Worm (Caenorhabditis elegans) whole organism, late embryonic: ENCODE measurements around the gene T24A6.17.

Source experiments
- C08G9.2 ChIP-seq: sonication (generic microtip); optimal IDR thresholded peaks from 2 replicates; lab custom pipeline; 2016; ENCODE audit warnings: mild to moderate bottlenecking, missing genetic modification characterization, moderate library complexity, missing compliant biosample characterization
- ama-1 ChIP-seq: fragments of 150-350 bp; optimal IDR thresholded peaks from 2 replicates; lab custom pipeline; 2014
- ceh-18 ChIP-seq: sonication (generic microtip); optimal IDR thresholded peaks from 2 replicates; lab custom pipeline; 2016; ENCODE audit warnings: missing genetic modification characterization, missing compliant biosample characterization
- ceh-19 ChIP-seq: fragments of 200-800 bp; sonication (Bioruptor generic); optimal IDR thresholded peaks from 2 replicates; lab custom pipeline; 2018; ENCODE audit warnings: mild to moderate bottlenecking, missing genetic modification characterization, missing compliant biosample characterization
- ceh-30 ChIP-seq: fragments of 150-350 bp; optimal IDR thresholded peaks from 2 replicates; lab custom pipeline; 2014; ENCODE audit warnings: missing biosample characterization, missing genetic modification characterization
- ceh-9 ChIP-seq: sonication (generic microtip); optimal IDR thresholded peaks from 2 replicates; lab custom pipeline; 2016; ENCODE audit warnings: mild to moderate bottlenecking, missing genetic modification characterization, inconsistent platforms, missing compliant biosample characterization
- dve-1 ChIP-seq: sonication (generic microtip); optimal IDR thresholded peaks from 2 replicates; lab custom pipeline; 2017; ENCODE audit warnings: antibody characterized with exemption, mild to moderate bottlenecking, missing genetic modification characterization, missing compliant biosample characterization
- gmeb-2 ChIP-seq: sonication (generic microtip); optimal IDR thresholded peaks from 2 replicates; lab custom pipeline; 2016; ENCODE audit warnings: missing genetic modification characterization, inconsistent platforms, missing compliant biosample characterization
- pag-3 ChIP-seq: sonication (generic microtip); optimal IDR thresholded peaks from 2 replicates; lab custom pipeline; 2016; ENCODE audit warnings: missing compliant biosample characterization, missing genetic modification characterization, borderline replicate concordance
- pha-4 ChIP-seq: fragments of 150-350 bp; optimal IDR thresholded peaks from 2 replicates; lab custom pipeline; 2018; ENCODE audit warnings: missing biosample characterization, missing genetic modification reagents, missing genetic modification characterization
- pqm-1 ChIP-seq: sonication (generic microtip); optimal IDR thresholded peaks from 2 replicates; lab custom pipeline; 2016; ENCODE audit warnings: missing genetic modification characterization, missing compliant biosample characterization
- syd-9 ChIP-seq: sonication (generic microtip); optimal IDR thresholded peaks from 2 replicates; lab custom pipeline; 2016; ENCODE audit warnings: mild to moderate bottlenecking, missing genetic modification characterization, moderate library complexity, missing compliant biosample characterization
- tbx-2 ChIP-seq: sonication (generic microtip); optimal IDR thresholded peaks from 2 replicates; lab custom pipeline; 2016; ENCODE audit warnings: missing genetic modification characterization, missing compliant biosample characterization

DNA sequence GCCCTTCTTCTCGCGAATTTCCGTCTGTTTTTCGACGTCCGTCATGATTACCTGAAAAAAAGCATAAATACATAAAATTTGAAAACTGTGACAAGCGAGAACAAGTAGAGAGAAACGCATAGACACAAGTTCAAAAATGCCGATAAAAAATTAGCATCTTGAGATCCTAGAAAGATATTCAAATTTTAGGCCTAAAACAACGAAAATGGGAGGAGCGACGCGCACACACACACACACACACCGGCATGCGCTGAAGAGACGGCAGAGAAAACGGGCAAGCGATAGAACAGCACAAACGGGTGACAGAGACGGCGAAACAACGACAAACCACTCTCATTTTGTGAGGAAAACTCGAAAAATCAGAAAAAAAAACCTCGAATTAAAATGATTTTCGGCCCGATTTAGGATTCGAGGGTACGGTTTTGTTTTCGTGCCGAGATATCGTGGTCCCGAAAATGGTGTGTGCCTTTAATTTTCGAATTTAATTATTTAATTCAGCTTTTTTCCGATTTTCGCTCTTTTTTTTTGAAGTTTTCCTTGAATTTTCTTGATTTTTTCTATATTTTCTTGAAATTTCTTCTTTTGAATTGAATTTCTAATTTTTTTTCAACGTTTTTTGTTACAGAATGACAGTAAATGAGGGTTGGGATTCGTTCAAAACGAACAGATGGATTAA, 21.9 kb upstream of the T24A6.17 start, which contains the start of the genes rpl-11.1 and T22F3.2:
- TF ChIP-seq ceh-30 (tag; lab: Kevin White, UChicago) (no peak), pha-4 (tag; lab: Kevin White, UChicago) (no peak), gmeb-2 (tag; lab: Kevin White, UChicago) (no peak), ceh-19 (GFP tag; lab: Kevin White, UChicago) (no peak), ceh-18 (tag; lab: Kevin White, UChicago) (no peak), syd-9 (tag; lab: Kevin White, UChicago) (no peak), ama-1 (lab: Kevin White, UChicago) (no peak), pqm-1 (no peak), pag-3 (tag; lab: Kevin White, UChicago) (no peak), C08G9.2 (no peak), dve-1 (no peak), tbx-2 (tag; lab: Kevin White, UChicago) (no peak), ceh-9 (tag; lab: Kevin White, UChicago) (no peak)
